Fruit fly (Drosophila melanogaster) whole organism, embryonic: ENCODE measurements around the gene CG12379.

ENCODE experiments used
- CG10267 ChIP-seq: fragments of 200-800 bp; sonication (Bioruptor generic); optimal IDR thresholded peaks from 2 replicates; lab custom pipeline; 2018; ENCODE audit warnings: missing biosample characterization, mild to moderate bottlenecking, missing genetic modification characterization, moderate library complexity
- CG10431 ChIP-seq: fragments of 200-800 bp; sonication (Bioruptor generic); optimal IDR thresholded peaks from 3 replicates; lab custom pipeline; 2018; ENCODE audit warnings: missing biosample characterization, mild to moderate bottlenecking, missing genetic modification characterization
- CG11560 ChIP-seq: fragments of 200-800 bp; sonication (Bioruptor generic); IDR thresholded peaks from 3 replicates; pipeline ENCODE4 v1.3.6; 2022; ENCODE audit warnings: missing biosample characterization, missing genetic modification characterization
- CG11723 ChIP-seq: fragments of 200-800 bp; sonication (Bioruptor generic); optimal IDR thresholded peaks from 2 replicates; lab custom pipeline; 2017; ENCODE audit warnings: missing biosample characterization, mild to moderate bottlenecking, missing genetic modification characterization
- CG15269 ChIP-seq: fragments of 200-800 bp; sonication (Bioruptor generic); optimal IDR thresholded peaks from 2 replicates; lab custom pipeline; 2018; ENCODE audit warnings: missing biosample characterization, mild to moderate bottlenecking, missing genetic modification characterization, moderate library complexity
- CG15479 ChIP-seq: fragments of 200-800 bp; sonication (Bioruptor generic); optimal IDR thresholded peaks from 3 replicates; lab custom pipeline; 2019; ENCODE audit warnings: missing biosample characterization, mild to moderate bottlenecking, missing genetic modification characterization, moderate library complexity
- CG15601 ChIP-seq: fragments of 200-800 bp; sonication (Bioruptor generic); optimal IDR thresholded peaks from 3 replicates; lab custom pipeline; 2019; ENCODE audit warnings: missing biosample characterization, mild to moderate bottlenecking, missing genetic modification characterization, moderate library complexity
- CG1602 ChIP-seq: fragments of 200-800 bp; sonication (Bioruptor generic); optimal IDR thresholded peaks from 3 replicates; lab custom pipeline; 2016; ENCODE audit warnings: missing biosample characterization, missing genetic modification characterization
- CG17186 ChIP-seq: fragments of 200-800 bp; sonication (Bioruptor generic); optimal IDR thresholded peaks from 3 replicates; lab custom pipeline; 2017; ENCODE audit warnings: missing biosample characterization, missing genetic modification reagents, missing genetic modification characterization
- CG17359 ChIP-seq: fragments of 200-800 bp; sonication (Bioruptor generic); optimal IDR thresholded peaks from 3 replicates; lab custom pipeline; 2018; ENCODE audit warnings: missing biosample characterization, mild to moderate bottlenecking, missing genetic modification characterization, moderate library complexity
- CG17829 ChIP-seq: fragments of 200-800 bp; optimal IDR thresholded peaks from 2 replicates; lab custom pipeline; 2019; ENCODE audit warnings: missing biosample characterization, mild to moderate bottlenecking, missing genetic modification characterization, moderate library complexity
- CG18476 ChIP-seq: fragments of 200-800 bp; sonication (Bioruptor generic); optimal IDR thresholded peaks from 2 replicates; lab custom pipeline; 2016; ENCODE audit warnings: missing biosample characterization, mild to moderate bottlenecking, missing genetic modification characterization
- CG2199 ChIP-seq: fragments of 200-800 bp; sonication (Bioruptor generic); IDR thresholded peaks from 3 replicates; pipeline ENCODE4 v1.3.6; 2022; ENCODE audit warnings: missing biosample characterization, missing genetic modification characterization
- CG2889 ChIP-seq: fragments of 200-800 bp; sonication (Bioruptor generic); IDR thresholded peaks from 3 replicates; pipeline ENCODE4 v1.3.6; 2022; ENCODE audit warnings: missing biosample characterization, missing genetic modification characterization
- CG32532 ChIP-seq: fragments of 200-800 bp; sonication (Bioruptor generic); IDR thresholded peaks from 2 replicates; pipeline ENCODE4 v1.3.6; 2022; ENCODE audit warnings: missing biosample characterization, missing genetic modification characterization
- CG32767 ChIP-seq: fragments of 200-800 bp; sonication (Bioruptor generic); IDR thresholded peaks from 2 replicates; pipeline ENCODE4 v1.3.6; 2022; ENCODE audit warnings: missing biosample characterization, missing genetic modification characterization
- CG33557 ChIP-seq: fragments of 200-800 bp; sonication (Bioruptor generic); optimal IDR thresholded peaks from 2 replicates; lab custom pipeline; 2019; ENCODE audit warnings: missing biosample characterization, mild to moderate bottlenecking, missing genetic modification characterization, moderate library complexity
- CG3995 ChIP-seq: fragments of 200-800 bp; sonication (Bioruptor generic); optimal IDR thresholded peaks from 3 replicates; lab custom pipeline; 2016; ENCODE audit warnings: missing biosample characterization, missing genetic modification characterization
- CG42726 ChIP-seq: fragments of 200-800 bp; sonication (Bioruptor generic); IDR thresholded peaks from 2 replicates; pipeline ENCODE4 v1.3.6; 2022; ENCODE audit warnings: missing biosample characterization, missing genetic modification characterization; ENCODE audit not compliant: partially characterized antibody
- CG6175 ChIP-seq: fragments of 200-800 bp; sonication (Bioruptor generic); IDR thresholded peaks from 3 replicates; pipeline ENCODE4 v1.3.6; 2022; ENCODE audit warnings: missing biosample characterization, missing genetic modification characterization
- CG6254 ChIP-seq: fragments of 200-800 bp; sonication (Bioruptor generic); optimal IDR thresholded peaks from 3 replicates; lab custom pipeline; 2017; ENCODE audit warnings: mild to moderate bottlenecking, missing biosample characterization, missing genetic modification reagents, missing genetic modification characterization
- CG6272 ChIP-seq: fragments of 200-800 bp; sonication (Bioruptor generic); IDR thresholded peaks from 2 replicates; pipeline ENCODE4 v1.3.6; 2022; ENCODE audit warnings: missing biosample characterization, missing genetic modification characterization
- CG6813 ChIP-seq: fragments of 200-800 bp; sonication (Bioruptor generic); optimal IDR thresholded peaks from 2 replicates; lab custom pipeline; 2017; ENCODE audit warnings: missing biosample characterization, missing genetic modification characterization, mild to moderate bottlenecking, moderate library complexity, missing genetic modification reagents
- CG8924 ChIP-seq: fragments of 200-800 bp; optimal IDR thresholded peaks from 3 replicates; lab custom pipeline; 2019; ENCODE audit warnings: missing biosample characterization, mild to moderate bottlenecking, missing genetic modification characterization, moderate library complexity
- CoRest ChIP-seq: fragments of 200-800 bp; sonication (Bioruptor generic); optimal IDR thresholded peaks from 3 replicates; lab custom pipeline; 2018; ENCODE audit warnings: missing biosample characterization, mild to moderate bottlenecking, missing genetic modification characterization, moderate library complexity
- Fer1 ChIP-seq: fragments of 200-800 bp; sonication (Bioruptor generic); optimal IDR thresholded peaks from 2 replicates; lab custom pipeline; 2017; ENCODE audit warnings: missing biosample characterization, mild to moderate bottlenecking, missing genetic modification characterization
- Hey ChIP-seq: fragments of 200-800 bp; sonication (Bioruptor generic); optimal IDR thresholded peaks from 3 replicates; lab custom pipeline; 2018; ENCODE audit warnings: missing biosample characterization, mild to moderate bottlenecking, missing genetic modification characterization
- Lim3 ChIP-seq: fragments of 200-800 bp; sonication (Bioruptor generic); IDR thresholded peaks from 2 replicates; pipeline ENCODE4 v1.3.6; 2022; ENCODE audit warnings: missing biosample characterization, missing genetic modification characterization
- Mad ChIP-seq: fragments of 200-800 bp; sonication (Bioruptor generic); optimal IDR thresholded peaks from 2 replicates; lab custom pipeline; 2016; ENCODE audit warnings: missing biosample characterization, missing genetic modification characterization
- Myb ChIP-seq: fragments of 200-800 bp; sonication (Bioruptor generic); optimal IDR thresholded peaks from 2 replicates; lab custom pipeline; 2016; ENCODE audit warnings: missing biosample characterization, missing genetic modification characterization
- Neu2 ChIP-seq: fragments of 200-800 bp; sonication (Bioruptor generic); optimal IDR thresholded peaks from 3 replicates; lab custom pipeline; 2016; ENCODE audit warnings: missing biosample characterization, missing genetic modification characterization, borderline replicate concordance
- Nf-YA ChIP-seq: fragments of 200-800 bp; sonication (Bioruptor generic); IDR thresholded peaks from 2 replicates; pipeline ENCODE4 v1.3.6; 2022; ENCODE audit warnings: missing biosample characterization, missing genetic modification characterization
- Nf-YB ChIP-seq: fragments of 200-800 bp; sonication (Bioruptor generic); optimal IDR thresholded peaks from 3 replicates; lab custom pipeline; 2019; ENCODE audit warnings: missing biosample characterization, mild to moderate bottlenecking, missing genetic modification characterization, moderate library complexity
- Optix ChIP-seq: fragments of 200-800 bp; sonication (Bioruptor generic); IDR thresholded peaks from 3 replicates; pipeline ENCODE4 v1.3.6; 2022; ENCODE audit warnings: missing biosample characterization, missing genetic modification characterization
- Poxn ChIP-seq: fragments of 200-800 bp; sonication (Bioruptor generic); IDR thresholded peaks from 2 replicates; pipeline ENCODE4 v1.3.6; 2022; ENCODE audit warnings: missing biosample characterization, missing genetic modification characterization
- Usf ChIP-seq: fragments of 200-800 bp; sonication (Bioruptor generic); optimal IDR thresholded peaks from 2 replicates; lab custom pipeline; 2017; ENCODE audit warnings: missing genotype, missing biosample characterization, missing genetic modification characterization
- bab2 ChIP-seq: fragments of 200-800 bp; sonication (Bioruptor generic); optimal IDR thresholded peaks from 2 replicates; lab custom pipeline; 2016; ENCODE audit warnings: missing biosample characterization, missing genetic modification characterization
- danr ChIP-seq: fragments of 200-800 bp; sonication (Bioruptor generic); IDR thresholded peaks from 2 replicates; pipeline ENCODE4 v1.3.6; 2022; ENCODE audit warnings: missing biosample characterization, missing genetic modification characterization
- emc ChIP-seq: fragments of 200-800 bp; sonication (Bioruptor generic); optimal IDR thresholded peaks from 2 replicates; lab custom pipeline; 2016; ENCODE audit warnings: missing biosample characterization, missing genetic modification characterization
- gcm ChIP-seq: fragments of 200-800 bp; sonication (Bioruptor generic); optimal IDR thresholded peaks from 2 replicates; lab custom pipeline; 2019; ENCODE audit warnings: missing biosample characterization, mild to moderate bottlenecking, missing genetic modification characterization, moderate library complexity
- her ChIP-seq: fragments of 200-800 bp; sonication (Bioruptor generic); optimal IDR thresholded peaks from 2 replicates; lab custom pipeline; 2016; ENCODE audit warnings: missing biosample characterization, missing genetic modification characterization
- hkb ChIP-seq, 2 experiments: fragments of 200-800 bp in 1 of 2; fragments of >200 bp in 1 of 2; sonication (Bioruptor generic) in 1 of 2; IDR thresholded peaks in 1 of 2; optimal IDR thresholded peaks in 1 of 2; 2 replicates each; pipeline versions ENCODE4 v1.3.6 to Lab custom; 2017 to 2022; ENCODE audit warnings: missing biosample characterization in 1 of 2, missing genetic modification characterization in 1 of 2
- kni ChIP-seq: fragments of 200-800 bp; sonication (Bioruptor generic); optimal IDR thresholded peaks from 3 replicates; lab custom pipeline; 2017; ENCODE audit warnings: mild to moderate bottlenecking, missing biosample characterization, missing genetic modification reagents, missing genetic modification characterization
- pb ChIP-seq: fragments of 200-800 bp; sonication (Bioruptor generic); optimal IDR thresholded peaks from 3 replicates; lab custom pipeline; 2016; ENCODE audit warnings: missing biosample characterization, missing genetic modification characterization
- sob ChIP-seq: fragments of 200-800 bp; sonication (Bioruptor generic); IDR thresholded peaks from 2 replicates; pipeline ENCODE4 v1.3.6; 2022; ENCODE audit warnings: missing biosample characterization, missing genetic modification characterization
- sqz ChIP-seq: fragments of 200-800 bp; sonication (Bioruptor generic); optimal IDR thresholded peaks from 3 replicates; lab custom pipeline; 2018; ENCODE audit warnings: missing biosample characterization, mild to moderate bottlenecking, missing genetic modification characterization
- tin ChIP-seq: fragments of 200-800 bp; sonication (Bioruptor generic); optimal IDR thresholded peaks from 3 replicates; lab custom pipeline; 2016; ENCODE audit warnings: missing biosample characterization, missing genetic modification characterization
- trem ChIP-seq: fragments of 200-800 bp; optimal IDR thresholded peaks from 3 replicates; lab custom pipeline; 2019; ENCODE audit warnings: missing biosample characterization, mild to moderate bottlenecking, missing genetic modification characterization, moderate library complexity
- vfl ChIP-seq: fragments of 200-800 bp; sonication (Bioruptor generic); optimal IDR thresholded peaks from 2 replicates; lab custom pipeline; 2016; ENCODE audit warnings: missing biosample characterization, missing genetic modification characterization

Gene CG12379

dm6 chrX:15760447-15761297, 26.9 kb upstream of the CG12379 start, which contains the start of the genes Graf and mRpL3:
TSS of gene Graf (minus strand) at chrX:15760733.
TSS of gene mRpL3 (plus strand) at chrX:15761248.
- TF ChIP-seq CG17186 (peak; percentile 99), CG2199 (no peak), gcm (no peak), hkb (optimal IDR thresholded peaks at IDR 0.05; lab: Kevin White, UChicago) (no peak), hkb (GFP tag; IDR thresholded peaks at IDR 0.05; lab: Robert Waterston, UW) (no peak), CG15601 (tag; lab: Kevin White, UChicago) (no peak), CG6813 (no peak), Usf (GFP tag; lab: Kevin White, UChicago) (no peak), Mad (GFP tag; lab: Kevin White, UChicago) (no peak), Poxn (no peak), Lim3 (GFP tag; lab: Robert Waterston, UW) (no peak), CG6175 (no peak), sob (no peak), Fer1 (GFP tag; lab: Kevin White, UChicago) (no peak), CG32532 (GFP tag; lab: Robert Waterston, UW) (no peak), CG15479 (GFP tag; lab: Kevin White, UChicago) (no peak), Hey (no peak), Nf-YA (GFP tag; lab: Robert Waterston, UW) (no peak), bab2 (GFP tag; lab: Kevin White, UChicago) (no peak), CG6272 (no peak), CG8924 (peak; percentile 30), CG18476 (GFP tag; lab: Kevin White, UChicago) (no peak), CG2889 (GFP tag; lab: Robert Waterston, UW) (no peak), CG42726 (GFP tag; lab: Robert Waterston, UW) (peak; percentile 88), CG1602 (GFP tag; lab: Kevin White, UChicago) (no peak), CG33557 (no peak), CG17359 (peak; percentile 67), CG32767 (GFP tag; lab: Robert Waterston, UW) (no peak), Optix (GFP tag; lab: Robert Waterston, UW) (no peak), Nf-YB (no peak), emc (no peak), CG17829 (tag; lab: Kevin White, UChicago) (no peak), Neu2 (GFP tag; lab: Kevin White, UChicago) (no peak), CG10267 (tag; lab: Kevin White, UChicago) (no peak), Myb (GFP tag; lab: Kevin White, UChicago) (no peak), danr (GFP tag; lab: Robert Waterston, UW) (no peak), CG6254 (GFP tag; lab: Kevin White, UChicago) (no peak), CG3995 (GFP tag; lab: Kevin White, UChicago) (peak; percentile 73), sqz (peak; percentile 52), kni (GFP tag; lab: Kevin White, UChicago) (no peak), tin (no peak), CG10431 (GFP tag; lab: Kevin White, UChicago) (no peak), her (no peak), pb (GFP tag; lab: Kevin White, UChicago) (no peak), trem (tag; lab: Kevin White, UChicago) (no peak), vfl (GFP tag; lab: Kevin White, UChicago) (no peak), CG11560 (tag; lab: Robert Waterston, UW) (no peak), CG11723 (GFP tag; lab: Kevin White, UChicago) (no peak), CG15269 (tag; lab: Kevin White, UChicago) (no peak), CoRest (no peak)
